Worm (Caenorhabditis elegans) whole organism, mixed stage, embryonic: ENCODE measurements around the gene clc-26.

Experiments used
- lin-13 ChIP-seq: fragments of 150-350 bp; optimal IDR thresholded peaks from 2 replicates; lab custom pipeline; 2014; ENCODE audit warnings: missing biosample characterization, missing genetic modification characterization
- sptf-1 ChIP-seq: sonication (generic microtip); optimal IDR thresholded peaks from 2 replicates; lab custom pipeline; 2017; ENCODE audit warnings: mild to moderate bottlenecking, missing genetic modification characterization, moderate library complexity, missing compliant biosample characterization

DNA sequence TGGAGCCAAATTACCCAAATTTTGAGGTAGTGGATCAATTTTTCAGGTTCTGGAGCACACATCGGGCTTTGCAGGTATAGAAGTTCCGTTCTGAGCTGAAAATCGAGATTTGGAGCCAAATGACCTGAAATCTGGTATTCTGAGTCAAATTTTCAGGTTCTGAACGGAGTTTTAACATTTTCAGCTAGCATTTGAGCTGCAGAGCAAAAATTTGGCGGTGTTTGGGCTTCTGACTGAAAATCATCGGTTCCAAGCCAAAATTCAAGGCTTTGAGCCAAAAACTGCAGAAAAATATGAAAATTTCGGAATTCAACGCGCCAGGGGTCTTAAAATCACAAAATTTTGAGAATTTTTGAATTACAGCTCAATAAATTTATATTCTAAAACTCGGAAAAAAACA lies at the start of gene clc-26, which contains the start of gene E_BE45912.2:
- TF ChIP-seq lin-13 (tag; lab: Kevin White, UChicago) (no peak), sptf-1 (tag; lab: Kevin White, UChicago) (no peak)
